Fruit fly (Drosophila melanogaster): ENCODE measurements around the gene Task7.

The Task7 gene

DNA sequence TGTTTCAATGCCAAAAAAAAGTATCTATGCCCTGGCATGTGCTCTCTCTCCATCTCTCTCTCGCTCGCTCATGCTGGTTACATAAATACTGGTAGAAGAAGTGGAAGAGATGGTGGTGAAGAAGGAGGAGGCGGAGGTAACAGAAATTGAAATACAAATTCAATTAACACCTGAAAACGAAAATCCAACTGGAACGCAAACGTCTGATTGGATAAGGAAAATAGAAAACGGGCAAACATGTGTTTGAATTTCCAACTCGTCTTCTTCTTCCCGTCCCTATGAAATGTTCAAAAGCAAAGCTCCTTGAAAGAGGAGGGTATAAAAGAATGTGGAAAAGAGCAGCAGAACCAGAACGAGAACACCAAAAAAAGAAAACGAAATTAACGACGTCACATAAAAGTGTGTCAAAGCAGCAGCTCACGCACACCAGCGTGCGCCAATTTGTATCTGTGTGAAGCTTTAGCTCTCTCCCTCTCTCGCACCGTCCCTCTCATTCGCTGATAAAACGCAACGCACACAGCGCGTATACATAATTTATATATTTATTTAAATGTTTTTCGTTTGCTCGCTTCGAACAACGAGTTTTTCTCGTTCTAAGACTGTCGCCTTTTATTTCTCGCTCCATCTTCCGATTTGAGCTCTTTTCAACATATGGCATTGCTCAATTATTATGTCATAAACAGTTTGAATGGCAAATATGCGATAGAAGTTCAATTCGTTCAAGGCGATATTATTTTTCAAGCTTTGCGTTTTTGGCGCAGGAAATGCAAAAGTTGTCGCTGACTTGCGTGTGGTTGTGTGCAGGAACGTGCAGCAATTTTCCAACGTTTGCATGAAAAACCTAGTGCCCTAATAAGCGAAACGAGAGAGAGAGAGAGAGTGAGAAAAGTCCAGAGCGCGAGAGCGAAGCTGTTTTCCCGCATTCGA lies 6.5 kb upstream of the Task7 start (continued):
- TF ChIP-seq maf-S (GFP tag; optimal IDR thresholded peaks at IDR 0.05) (no peak), da (GFP tag; optimal IDR thresholded peaks at IDR 0.05) (no peak), CG2875 (GFP tag; optimal IDR thresholded peaks at IDR 0.05) (no peak), btn (GFP tag; optimal IDR thresholded peaks at IDR 0.05) (no peak), sima (GFP tag; optimal IDR thresholded peaks at IDR 0.05) (no peak), CG2120 (GFP tag; optimal IDR thresholded peaks at IDR 0.05) (no peak), scrt (GFP tag; optimal IDR thresholded peaks at IDR 0.05) (peak; percentile 4), grau (tag; optimal IDR thresholded peaks at IDR 0.05) (no peak), CG6813 (GFP tag; optimal IDR thresholded peaks at IDR 0.05) (no peak), Nf-YC (tag; optimal IDR thresholded peaks at IDR 0.05) (peak; percentile 10), CG8089 (GFP tag; optimal IDR thresholded peaks at IDR 0.05) (peak; percentile 2), CG17568 (GFP tag; optimal IDR thresholded peaks at IDR 0.05) (no peak), CG7928 (GFP tag; optimal IDR thresholded peaks at IDR 0.05) (no peak), CG3065 (GFP tag; optimal IDR thresholded peaks at IDR 0.05) (no peak), nerfin-2 (GFP tag; IDR thresholded peaks at IDR 0.05; ENCODE audit: partially characterized antibody) (no peak), MTF-1 (GFP tag; optimal IDR thresholded peaks at IDR 0.05; ENCODE audit: borderline replicate concordance) (no peak), CG2889 (GFP tag; IDR thresholded peaks at IDR 0.05) (no peak), CG6254 (GFP tag; optimal IDR thresholded peaks at IDR 0.05) (no peak), sna (GFP tag; IDR thresholded peaks at IDR 0.05; ENCODE audit: partially characterized antibody) (no peak), Med (GFP tag) (peak; percentile 51), CG18599 (GFP tag; optimal IDR thresholded peaks at IDR 0.05) (peak; percentile 43), lab (GFP tag; optimal IDR thresholded peaks at IDR 0.05) (no peak), crc (GFP tag; optimal IDR thresholded peaks at IDR 0.05) (no peak), Trl (optimal IDR thresholded peaks at IDR 0.05) (peak; percentile 1 to 77), Trl (GFP tag; optimal IDR thresholded peaks at IDR 0.05) (no peak), ab (GFP tag; optimal IDR thresholded peaks at IDR 0.05) (no peak), Sry-δ (GFP tag; optimal IDR thresholded peaks at IDR 0.05) (no peak), lov (optimal IDR thresholded peaks at IDR 0.05) (no peak), lov (GFP tag; IDR thresholded peaks at IDR 0.05) (no peak), CG5953 (GFP tag; IDR thresholded peaks at IDR 0.05) (no peak), CG2199 (GFP tag; IDR thresholded peaks at IDR 0.05) (no peak), tx (GFP tag; optimal IDR thresholded peaks at IDR 0.05) (no peak), fd96Cb (tag; optimal IDR thresholded peaks at IDR 0.05) (no peak), zf30C (GFP tag; optimal IDR thresholded peaks at IDR 0.05) (no peak), CG17912 (GFP tag; optimal IDR thresholded peaks at IDR 0.05) (no peak), Gug (GFP tag; IDR thresholded peaks at IDR 0.05) (no peak), sc (optimal IDR thresholded peaks at IDR 0.05) (no peak), sc (GFP tag; optimal IDR thresholded peaks at IDR 0.05) (no peak), CG12659 (GFP tag; optimal IDR thresholded peaks at IDR 0.05) (peak; percentile 13), CG8290 (GFP tag; optimal IDR thresholded peaks at IDR 0.05) (no peak), CG8290 (tag; optimal IDR thresholded peaks at IDR 0.05) (no peak), Bteb2 (GFP tag; optimal IDR thresholded peaks at IDR 0.05) (no peak), CG1233 (GFP tag; optimal IDR thresholded peaks at IDR 0.05) (no peak), pho (GFP tag; optimal IDR thresholded peaks at IDR 0.05) (no peak), CG15479 (GFP tag; optimal IDR thresholded peaks at IDR 0.05) (peak; percentile 73), Ptx1 (GFP tag; IDR thresholded peaks at IDR 0.05) (no peak), Bgb (GFP tag; IDR thresholded peaks at IDR 0.05; ENCODE audit: partially characterized antibody) (no peak), CG11723 (GFP tag; optimal IDR thresholded peaks at IDR 0.05) (no peak), CG14014 (GFP tag; IDR thresholded peaks at IDR 0.05) (no peak), Side (GFP tag; optimal IDR thresholded peaks at IDR 0.05) (peak; percentile 25)

Data from whole organism, embryonic.